Worm (Caenorhabditis elegans) whole organism, L3 larva: ENCODE results near the gene K08H2.5.

Experiments
- ZK546.5 ChIP-seq: sonication (generic microtip); optimal IDR thresholded peaks from 2 replicates; lab custom pipeline; 2017; ENCODE audit warnings: missing biosample characterization, missing genetic modification characterization
- aly-2 ChIP-seq: fragments of 150-350 bp; optimal IDR thresholded peaks from 2 replicates; lab custom pipeline; 2014; ENCODE audit warnings: missing biosample characterization, missing genetic modification characterization
- ama-1 ChIP-seq: fragments of 150-350 bp; optimal IDR thresholded peaks from 2 replicates; lab custom pipeline; 2018
- ceh-28 ChIP-seq: fragments of 150-350 bp; optimal IDR thresholded peaks from 2 replicates; lab custom pipeline; 2014; ENCODE audit warnings: missing biosample characterization, missing genetic modification reagents, missing genetic modification characterization
- daf-12 ChIP-seq: fragments of 150-350 bp; optimal IDR thresholded peaks from 2 replicates; lab custom pipeline; 2014; ENCODE audit warnings: missing biosample characterization, missing genetic modification reagents, missing genetic modification characterization
- egl-5 ChIP-seq: fragments of 150-350 bp; optimal IDR thresholded peaks from 2 replicates; lab custom pipeline; 2017; ENCODE audit warnings: missing biosample characterization, missing genetic modification reagents, missing genetic modification characterization, inconsistent platforms
- elt-1 ChIP-seq: fragments of 150-350 bp; optimal IDR thresholded peaks from 2 replicates; lab custom pipeline; 2014; ENCODE audit warnings: missing biosample characterization, missing genetic modification characterization
- elt-2 ChIP-seq: sonication (generic microtip); optimal IDR thresholded peaks from 2 replicates; lab custom pipeline; 2016; ENCODE audit warnings: missing genetic modification reagents, mild to moderate bottlenecking, missing genetic modification characterization, missing compliant biosample characterization
- elt-3 ChIP-seq, 3 experiments: fragments of 150-350 bp in 1 of 3; sonication (generic microtip) in 2 of 3; optimal IDR thresholded peaks; 2 replicates in 2 of 3; 4 replicates in 1 of 3; lab custom pipeline; 2014 to 2017; ENCODE audit warnings: missing biosample characterization in 3 of 3, missing genetic modification characterization in 3 of 3
- eor-1 ChIP-seq, 2 experiments: fragments of 150-350 bp; optimal IDR thresholded peaks; 2 replicates each; lab custom pipeline; 2014 to 2018; ENCODE audit warnings: missing biosample characterization in 2 of 2, missing genetic modification characterization in 2 of 2
- fkh-10 ChIP-seq: sonication (generic microtip); optimal IDR thresholded peaks from 2 replicates; lab custom pipeline; 2017; ENCODE audit warnings: missing biosample characterization, missing genetic modification reagents, missing genetic modification characterization
- fkh-2 ChIP-seq: fragments of 150-350 bp; optimal IDR thresholded peaks from 2 replicates; lab custom pipeline; 2014; ENCODE audit warnings: missing biosample characterization, missing genetic modification reagents, missing genetic modification characterization
- fos-1 ChIP-seq: fragments of 150-350 bp; optimal IDR thresholded peaks from 2 replicates; lab custom pipeline; 2014; ENCODE audit warnings: missing biosample characterization, missing genetic modification characterization
- hmg-11 ChIP-seq: sonication (generic microtip); optimal IDR thresholded peaks from 2 replicates; lab custom pipeline; 2016; ENCODE audit warnings: missing genetic modification characterization, missing compliant biosample characterization
- jun-1 ChIP-seq: fragments of 150-350 bp; optimal IDR thresholded peaks from 2 replicates; lab custom pipeline; 2014; ENCODE audit warnings: missing biosample characterization, missing genetic modification reagents, missing genetic modification characterization
- lin-15B ChIP-seq: fragments of 150-350 bp; optimal IDR thresholded peaks from 2 replicates; lab custom pipeline; 2014; ENCODE audit warnings: missing biosample characterization, missing genetic modification characterization
- mml-1 ChIP-seq: fragments of 150-350 bp; sonication (generic microtip); optimal IDR thresholded peaks from 3 replicates; lab custom pipeline; 2014; ENCODE audit warnings: missing biosample characterization, missing genetic modification characterization
- nhr-11 ChIP-seq: fragments of 150-350 bp; optimal IDR thresholded peaks from 2 replicates; lab custom pipeline; 2014; ENCODE audit warnings: missing biosample characterization, missing genetic modification characterization
- nhr-12 ChIP-seq: fragments of 150-350 bp; optimal IDR thresholded peaks from 2 replicates; lab custom pipeline; 2014; ENCODE audit warnings: missing biosample characterization, missing genetic modification characterization
- nhr-23 ChIP-seq: fragments of 150-350 bp; optimal IDR thresholded peaks from 2 replicates; lab custom pipeline; 2014; ENCODE audit warnings: missing biosample characterization, missing genetic modification reagents, missing genetic modification characterization
- nhr-25 ChIP-seq: sonication (generic microtip); optimal IDR thresholded peaks from 2 replicates; lab custom pipeline; 2017; ENCODE audit warnings: missing biosample characterization, missing genetic modification characterization
- nhr-28 ChIP-seq: fragments of 150-350 bp; optimal IDR thresholded peaks from 2 replicates; lab custom pipeline; 2014; ENCODE audit warnings: missing biosample characterization, missing genetic modification characterization
- pha-4 ChIP-seq: fragments of 150-350 bp; optimal IDR thresholded peaks from 2 replicates; lab custom pipeline; 2014; ENCODE audit warnings: missing biosample characterization, missing genetic modification reagents, missing genetic modification characterization
- pqm-1 ChIP-seq: fragments of 150-350 bp; optimal IDR thresholded peaks from 2 replicates; lab custom pipeline; 2017; ENCODE audit warnings: missing biosample characterization, missing genetic modification characterization, inconsistent platforms
- sea-2 ChIP-seq: fragments of 150-350 bp; sonication (generic microtip); optimal IDR thresholded peaks from 4 replicates; lab custom pipeline; 2014; ENCODE audit warnings: missing biosample characterization, missing genetic modification reagents, missing genetic modification characterization
- snpc-4 ChIP-seq: fragments of 150-350 bp; optimal IDR thresholded peaks from 2 replicates; lab custom pipeline; 2014; ENCODE audit warnings: missing biosample characterization, missing genetic modification characterization
- unc-39 ChIP-seq: sonication (generic microtip); optimal IDR thresholded peaks from 4 replicates; lab custom pipeline; 2017; ENCODE audit warnings: missing biosample characterization, missing genetic modification characterization
- unc-62 ChIP-seq: fragments of 150-350 bp; sonication (generic microtip); optimal IDR thresholded peaks from 4 replicates; lab custom pipeline; 2014; ENCODE audit warnings: missing biosample characterization, missing genetic modification reagents, missing genetic modification characterization
- zag-1 ChIP-seq: fragments of 150-350 bp; optimal IDR thresholded peaks from 2 replicates; lab custom pipeline; 2014; ENCODE audit warnings: missing biosample characterization, missing genetic modification characterization
- ztf-11 ChIP-seq: fragments of 150-350 bp; optimal IDR thresholded peaks from 2 replicates; lab custom pipeline; 2014; ENCODE audit warnings: missing biosample characterization, missing genetic modification characterization

K08H2.5 gene

DNA sequence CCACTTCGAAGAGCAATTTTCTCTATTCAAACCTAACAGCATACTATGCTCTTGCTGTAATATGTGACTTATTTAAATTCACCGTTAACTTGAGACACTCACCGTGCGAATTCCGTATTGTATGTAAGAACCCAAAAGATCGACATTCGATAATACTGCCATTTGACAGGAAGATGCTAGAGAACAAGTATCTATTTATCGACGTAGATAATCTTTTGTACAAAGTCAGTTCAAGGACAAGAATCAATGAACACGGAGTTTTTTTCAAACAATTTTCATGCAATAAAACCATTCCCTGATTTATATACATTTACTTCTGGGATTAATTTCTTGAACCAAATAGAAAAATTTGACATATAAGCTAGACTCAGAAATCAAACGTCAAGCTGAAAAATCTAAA lies 6.1 kb upstream of the K08H2.5 start, which contains the start of gene K08H2.7:
TSS of gene K08H2.7 (minus strand) at position 173 of the 400 bp plus-strand sequence.
- no peak for TF ChIP-seq egl-5 (tag; lab: Kevin White, UChicago)
- no peak for TF ChIP-seq elt-3 (tag; optimal IDR thresholded peaks at IDR 0.05; lab: Kevin White, UChicago)
- TF ChIP-seq snpc-4 (tag; lab: Kevin White, UChicago) = no peak
- no peak for TF ChIP-seq ceh-28 (tag; lab: Kevin White, UChicago)
- TF ChIP-seq pqm-1 = no peak
- no peak for TF ChIP-seq zag-1 (tag; lab: Kevin White, UChicago)
- TF ChIP-seq ama-1 (lab: Kevin White, UChicago) = no peak
- TF ChIP-seq nhr-25 (tag; lab: Kevin White, UChicago) = peak; percentile 70
- peak; percentile 97 for TF ChIP-seq elt-1 (tag; lab: Kevin White, UChicago)
- TF ChIP-seq unc-62 = no peak
- TF ChIP-seq aly-2 (tag; lab: Kevin White, UChicago) = no peak
- TF ChIP-seq nhr-28 = no peak
- no peak for TF ChIP-seq hmg-11 (tag; lab: Kevin White, UChicago)
- TF ChIP-seq nhr-23 (tag; lab: Kevin White, UChicago) = peak; percentile 20
- no peak for TF ChIP-seq nhr-11 (tag; lab: Kevin White, UChicago)
- no peak for TF ChIP-seq fkh-2 (tag; lab: Kevin White, UChicago)
- TF ChIP-seq pha-4 = no peak
- no peak for TF ChIP-seq ztf-11 (tag; lab: Kevin White, UChicago)
- no peak for TF ChIP-seq sea-2 (GFP tag; lab: Kevin White, UChicago)
- no peak for TF ChIP-seq mml-1 (tag; lab: Kevin White, UChicago)
- TF ChIP-seq lin-15B (tag; lab: Kevin White, UChicago) = no peak
- TF ChIP-seq fkh-10 (GFP tag; lab: Kevin White, UChicago) = no peak

DNA sequence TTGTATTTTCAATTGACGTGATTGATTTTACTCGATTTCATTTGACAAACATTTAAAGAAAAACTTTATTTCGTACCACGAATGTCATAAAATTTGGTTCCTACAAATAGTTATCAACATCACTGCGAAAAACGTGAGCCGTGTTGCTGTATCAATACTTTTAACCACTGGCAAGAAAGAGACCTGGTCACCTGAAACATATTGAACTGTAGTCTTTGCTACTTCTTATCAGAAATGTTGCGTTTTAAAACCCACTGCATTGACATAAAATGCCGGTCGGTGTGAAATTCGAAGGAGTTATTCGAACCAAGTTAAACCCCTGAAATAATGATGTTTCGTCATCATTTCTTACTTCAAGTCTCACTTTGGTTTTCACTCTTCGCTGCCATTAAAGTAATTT lies 5.5 kb upstream of the K08H2.5 start:
- peak; percentile 69 for TF ChIP-seq elt-2 (tag; lab: Kevin White, UChicago)
- TF ChIP-seq mml-1 (tag; lab: Kevin White, UChicago) = no peak
- TF ChIP-seq pqm-1 = peak; percentile 41

DNA sequence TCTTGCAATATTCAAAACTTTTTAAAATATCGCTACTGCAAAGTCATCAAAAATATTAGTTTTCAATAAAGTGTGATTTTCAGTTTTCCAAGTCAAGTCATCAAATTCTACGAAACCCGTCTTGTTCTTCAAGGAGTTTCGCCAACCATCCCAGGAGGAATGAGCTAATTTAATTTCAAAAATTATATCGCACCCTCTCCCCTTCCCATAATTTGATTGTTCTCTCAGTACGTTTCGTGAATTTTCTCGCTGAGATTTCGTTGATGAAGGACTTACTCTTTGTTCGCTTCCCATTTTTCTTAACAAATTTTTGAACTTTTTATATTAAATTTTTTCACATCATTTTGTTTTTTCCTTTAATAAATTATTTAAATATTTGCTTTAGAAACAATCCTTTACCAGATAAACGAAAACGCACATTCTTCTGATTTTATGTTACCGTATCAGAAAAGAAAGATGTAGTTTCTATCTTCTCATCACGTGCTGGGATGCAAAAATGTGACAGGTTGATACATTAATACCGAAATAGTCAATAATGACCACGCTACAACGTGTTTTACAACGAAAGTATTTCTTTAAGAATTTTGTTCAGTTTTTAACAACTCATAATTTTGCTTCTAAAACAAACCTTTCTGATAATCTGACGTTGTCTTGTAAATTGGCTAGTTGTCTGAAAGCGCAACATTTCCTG lies 4.7 kb upstream of the K08H2.5 start:
- TF ChIP-seq pha-4 (peak; percentile 2), daf-12 (tag; lab: Kevin White, UChicago) (no peak), elt-2 (tag; lab: Kevin White, UChicago) (peak; percentile 2), nhr-23 (tag; lab: Kevin White, UChicago) (peak; percentile 12), pqm-1 (peak; percentile 28)

DNA sequence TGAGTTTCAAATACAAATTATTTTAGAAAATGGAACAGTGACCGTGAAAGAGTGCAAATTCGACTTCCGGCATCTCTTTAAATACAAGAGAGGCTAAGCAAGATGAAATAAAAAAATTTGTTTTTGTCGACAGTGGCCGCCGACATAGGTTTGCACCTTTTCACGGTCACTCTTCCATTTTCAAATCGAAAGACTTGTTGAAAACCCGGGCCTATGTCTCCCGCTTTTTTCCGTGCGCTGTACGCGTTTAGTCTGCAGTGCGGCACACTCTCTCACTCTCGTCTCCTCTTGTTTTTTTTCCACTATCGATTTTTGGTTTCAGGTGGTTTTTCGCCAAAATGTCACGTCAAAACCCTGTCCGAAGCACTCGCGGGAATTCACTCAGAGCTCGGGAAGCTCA lies 3.0 kb upstream of the K08H2.5 start, which contains the start of gene hpl-1:
TSS of gene hpl-1 (plus strand) at position 301 of the 400 bp plus-strand sequence.
- TF ChIP-seq nhr-28 (no peak), ceh-28 (tag; lab: Kevin White, UChicago) (peak; percentile 38), fkh-10 (GFP tag; lab: Kevin White, UChicago) (no peak)
- TF ChIP-seq, all 47 proteins: peak for 1

DNA sequence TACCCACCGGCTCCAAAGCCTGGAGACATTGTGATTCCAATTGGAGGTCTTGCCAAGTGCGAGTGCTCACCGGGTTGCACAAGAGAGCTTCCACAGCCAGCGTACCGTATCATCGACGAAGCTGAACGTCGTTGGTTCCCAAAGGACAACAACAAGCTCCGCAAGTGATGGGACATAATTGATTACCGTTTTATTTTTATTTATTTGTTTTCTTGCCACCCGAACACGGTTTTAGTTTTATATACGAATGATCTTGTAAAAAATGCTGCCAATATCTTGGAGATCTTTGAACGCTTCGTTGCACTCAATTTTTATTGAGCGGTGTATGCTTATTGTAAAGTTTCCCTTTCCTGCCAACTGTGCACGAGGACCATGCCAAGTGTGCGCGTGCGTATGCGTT lies 3.9 kb downstream of the K08H2.5 start, which contains the start of gene K08H2.4:
TSS of gene K08H2.4 (plus strand) at position 301 of the 400 bp plus-strand sequence.
- no peak for TF ChIP-seq fos-1 (tag; lab: Kevin White, UChicago)
- no peak for TF ChIP-seq hmg-11 (tag; lab: Kevin White, UChicago)
- no peak for TF ChIP-seq unc-39 (tag; lab: Kevin White, UChicago)
- TF ChIP-seq eor-1 (tag; optimal IDR thresholded peaks at IDR 0.05; lab: Kevin White, UChicago) = no peak
- TF ChIP-seq jun-1 (tag; lab: Kevin White, UChicago) = no peak
- TF ChIP-seq egl-5 (tag; lab: Kevin White, UChicago) = no peak
- TF ChIP-seq nhr-25 (tag; lab: Kevin White, UChicago) = no peak
- no peak for TF ChIP-seq elt-3 (tag; optimal IDR thresholded peaks at IDR 0.05; lab: Kevin White, UChicago)
- no peak for TF ChIP-seq unc-62
- no peak for TF ChIP-seq nhr-12 (tag; lab: Kevin White, UChicago)
- TF ChIP-seq, all 47 proteins: peak for 0

DNA sequence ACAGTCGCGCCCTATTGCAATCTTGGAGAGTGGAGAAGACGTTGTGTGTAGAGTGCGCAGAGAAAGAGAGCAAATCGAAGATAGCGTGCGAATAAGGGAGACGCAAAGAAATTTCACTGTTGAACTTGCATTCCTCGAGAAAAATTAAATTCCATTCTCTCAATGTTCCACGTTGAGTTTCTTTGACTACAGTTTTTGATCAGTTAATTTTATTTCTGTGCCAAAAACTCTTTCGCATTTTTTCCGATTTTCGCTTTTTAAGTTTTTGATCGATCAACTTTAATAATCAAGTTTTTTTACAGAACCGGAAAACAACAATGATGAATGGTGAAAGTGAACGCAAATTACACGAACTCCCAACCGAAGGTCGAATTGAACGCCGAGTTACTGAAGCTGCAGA lies 5.0 kb downstream of the K08H2.5 start, which contains the start of gene K08H2.3:
TSS of gene K08H2.3 (plus strand) at position 301 of the 400 bp plus-strand sequence.
- no peak for TF ChIP-seq pha-4
- peak; percentile 22 for TF ChIP-seq lin-15B (tag; lab: Kevin White, UChicago)
- no peak for TF ChIP-seq ZK546.5 (tag; lab: Kevin White, UChicago)
- no peak for TF ChIP-seq jun-1 (tag; lab: Kevin White, UChicago)
- no peak for TF ChIP-seq daf-12 (tag; lab: Kevin White, UChicago)
